Worm (Caenorhabditis elegans): ENCODE results near the gene C24H12.8.

Gene C24H12.8

DNA sequence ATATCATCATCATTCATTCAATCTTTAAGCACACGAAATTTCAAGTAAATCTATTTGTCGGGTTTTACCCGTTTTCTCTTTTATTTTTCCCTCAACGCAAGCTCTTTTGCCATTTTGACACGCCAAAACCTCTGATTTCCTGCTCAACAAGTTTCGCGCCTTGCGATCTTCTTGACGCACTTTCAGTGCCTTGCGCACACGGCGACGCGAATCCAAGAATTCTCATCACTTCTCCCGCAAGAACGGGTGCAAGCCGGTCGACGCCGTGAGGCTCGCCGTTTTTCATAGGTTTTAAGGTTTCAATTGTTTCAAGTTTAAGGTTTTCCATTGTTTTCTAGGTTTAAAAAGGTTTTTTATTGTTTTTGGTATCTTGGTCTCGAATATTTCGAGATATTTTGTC, 6.2 kb downstream of the C24H12.8 start:
- 0 out of 2 replicates have a peak, but pooled peaks have one; percentile 25 for TF ChIP-seq D1046.2 (GFP tag; IDR thresholded peaks at IDR 0.05)
- TF ChIP-seq aha-1 (tag), result peak; percentile 15

DNA sequence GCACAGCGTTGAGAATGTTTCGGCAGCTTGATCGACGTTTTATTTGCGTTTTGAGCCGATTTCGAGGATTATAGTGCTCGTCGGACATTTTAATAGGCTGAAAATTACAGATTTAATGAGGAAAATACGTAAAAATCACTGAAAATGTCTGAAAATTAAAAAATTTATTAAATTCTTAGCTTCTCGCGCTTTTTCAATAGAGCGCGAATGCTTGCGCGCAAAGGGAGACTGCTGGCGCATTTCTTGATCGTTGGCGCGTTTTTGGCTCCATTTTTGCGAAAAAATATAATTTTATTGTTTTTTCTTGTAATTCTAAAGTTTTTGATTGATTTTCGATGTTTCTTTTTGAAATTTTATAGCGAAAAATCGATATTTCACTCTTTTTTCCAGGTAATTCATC, 12.2 kb downstream of the C24H12.8 start, which contains the start of the genes dnsn-1 and C24H12.4:
Gene dnsn-1, minus strand, starts transcription at position 101 of the 400 bp plus-strand sequence.
Gene C24H12.4, plus strand, starts transcription at position 391 of the 400 bp plus-strand sequence.
- TF ChIP-seq Y105C5A.15 (GFP tag; IDR thresholded peaks at IDR 0.05) (no peak), nhr-6 (tag; optimal IDR thresholded peaks at IDR 0.05) (peak; percentile 87), lin-38 (GFP tag; IDR thresholded peaks at IDR 0.05) (peak; percentile 98), fkh-10 (GFP tag; optimal IDR thresholded peaks at IDR 0.05) (peak; percentile 88), ceh-28 (tag; optimal IDR thresholded peaks at IDR 0.05) (no peak), rbr-2 (tag; optimal IDR thresholded peaks at IDR 0.05) (peak; percentile 89), madf-9 (GFP tag; conservative IDR thresholded peaks at IDR 0.05) (peak; percentile 47; the same call in 1 of the 2 replicates), nhr-237 (tag; optimal IDR thresholded peaks at IDR 0.05) (no peak), tag-97 (GFP tag; IDR thresholded peaks at IDR 0.05) (no peak), zip-11 (GFP tag; IDR thresholded peaks at IDR 0.05) (no peak), lim-7 (GFP tag; IDR thresholded peaks at IDR 0.05) (no peak), ZK337.2 (GFP tag; IDR thresholded peaks at IDR 0.05) (no peak), lin-39 (tag; optimal IDR thresholded peaks at IDR 0.05) (no peak), php-3 (GFP tag; IDR thresholded peaks at IDR 0.05) (peak; percentile 66), daf-8 (GFP tag; IDR thresholded peaks at IDR 0.05) (no peak), dpl-1 (GFP tag; optimal IDR thresholded peaks at IDR 0.05) (peak; percentile 97), unc-62 (GFP tag; optimal IDR thresholded peaks at IDR 0.05 in 1 of 2) (no peak), unc-62 (tag; optimal IDR thresholded peaks at IDR 0.05) (no peak), T20F7.1 (GFP tag; optimal IDR thresholded peaks at IDR 0.05) (peak; percentile 86), ces-1 (GFP tag; optimal IDR thresholded peaks at IDR 0.05) (no peak), dmd-8 (GFP tag; IDR thresholded peaks at IDR 0.05) (no peak), zip-2 (tag; optimal IDR thresholded peaks at IDR 0.05) (peak; percentile 78), ceh-44 (GFP tag; IDR thresholded peaks at IDR 0.05) (peak; percentile 47; the same call in 1 of the 2 replicates), Y48G9A.11 (GFP tag; IDR thresholded peaks at IDR 0.05) (peak; percentile 29; the same call in 1 of the 2 replicates), hlh-11 (tag; optimal IDR thresholded peaks at IDR 0.05) (peak; percentile 77), arid-1 (GFP tag; conservative IDR thresholded peaks at IDR 0.05) (peak; percentile 72; the same call in 1 of the 2 replicates), saeg-2 (GFP tag; IDR thresholded peaks at IDR 0.05) (no peak), sdz-12 (GFP tag; optimal IDR thresholded peaks at IDR 0.05) (no peak), unc-39 (tag; optimal IDR thresholded peaks at IDR 0.05) (no peak), hif-1 (tag; optimal IDR thresholded peaks at IDR 0.05) (peak in 1 of 2 experiments; percentile 67), D1046.2 (GFP tag; IDR thresholded peaks at IDR 0.05) (no peak), daf-19 (GFP tag; conservative IDR thresholded peaks at IDR 0.05) (peak; percentile 76; the same call in 1 of the 2 replicates), mdl-1 (tag; optimal IDR thresholded peaks at IDR 0.05) (peak in 1 of 2 experiments; percentile 6), lir-3 (tag; optimal IDR thresholded peaks at IDR 0.05) (no peak), egl-43 (GFP tag; IDR thresholded peaks at IDR 0.05) (no peak), pha-4 (GFP tag; IDR thresholded peaks at IDR 0.05) (peak; percentile 80), pha-4 (tag; optimal IDR thresholded peaks at IDR 0.05) (peak; percentile 77), nhr-111 (GFP tag; optimal IDR thresholded peaks at IDR 0.05) (no peak), ztf-11 (tag; optimal IDR thresholded peaks at IDR 0.05) (no peak), ctbp-1 (GFP tag; IDR thresholded peaks at IDR 0.05) (peak; percentile 82), unc-130 (GFP tag; optimal IDR thresholded peaks at IDR 0.05) (peak; percentile 47), nhr-48 (tag; optimal IDR thresholded peaks at IDR 0.05) (peak; percentile 41), R02D3.7 (tag; optimal IDR thresholded peaks at IDR 0.05) (no peak), nhr-41 (GFP tag; IDR thresholded peaks at IDR 0.05) (no peak), spr-3 (GFP tag; optimal IDR thresholded peaks at IDR 0.05) (peak; percentile 40), daf-16 (GFP tag; optimal IDR thresholded peaks at IDR 0.05) (peak in 1 of 2 experiments; percentile 48), daf-16 (tag; optimal IDR thresholded peaks at IDR 0.05) (no peak), tra-1 (GFP tag; IDR thresholded peaks at IDR 0.05) (no peak; the same call in 1 of the 2 replicates), snpc-1.2 (GFP tag; IDR thresholded peaks at IDR 0.05) (no peak)
